Worm (Caenorhabditis elegans) whole organism, L4 larva: Measurements from ENCODE around the gene Y54G2A.52.
A peak's percentile ranks its signal among the peaks of the same experiment; 100 is the strongest.
"Not testable (repeated sequence)": the region's sequence is repeated elsewhere in the genome, so short reads cannot be mapped to it uniquely, and the experiment has no call there.

Experiments
- F10B5.3 ChIP-seq: sonication (generic microtip); optimal IDR thresholded peaks from 2 replicates; lab custom pipeline; 2016; ENCODE audit warnings: mild to moderate bottlenecking, missing genetic modification characterization, missing compliant biosample characterization
- F26F4.8 ChIP-seq: fragments of 200-800 bp; sonication (Bioruptor generic); conservative IDR thresholded peaks from 2 replicates; pipeline ENCODE4 v1.3.6; 2022; ENCODE audit warnings: missing genetic modification characterization, missing compliant biosample characterization
- F37D6.2 ChIP-seq: sonication (generic microtip); optimal IDR thresholded peaks from 2 replicates; lab custom pipeline; 2016; ENCODE audit warnings: mild to moderate bottlenecking, missing genetic modification characterization, missing compliant biosample characterization
- F49E8.2 ChIP-seq: sonication (generic microtip); optimal IDR thresholded peaks from 2 replicates; lab custom pipeline; 2016; ENCODE audit warnings: missing compliant biosample characterization, mild to moderate bottlenecking, missing genetic modification characterization, borderline replicate concordance
- R02D3.7 ChIP-seq: fragments of 150-350 bp; sonication (generic microtip); optimal IDR thresholded peaks from 3 replicates; lab custom pipeline; 2014; ENCODE audit warnings: missing biosample characterization, missing genetic modification characterization
- T26A8.4 ChIP-seq: fragments of 200-800 bp; sonication (Bioruptor generic); IDR thresholded peaks from 2 replicates; pipeline ENCODE4 v1.3.6; 2022; ENCODE audit warnings: missing genetic modification characterization, missing compliant biosample characterization
- Y48G9A.11 ChIP-seq: fragments of 200-800 bp; sonication (Bioruptor generic); IDR thresholded peaks from 2 replicates; pipeline ENCODE4 v1.3.6; 2022; ENCODE audit warnings: missing genetic modification reagents, missing genetic modification characterization, missing compliant biosample characterization
- attf-4 ChIP-seq: sonication (generic microtip); optimal IDR thresholded peaks from 3 replicates; lab custom pipeline; 2017; ENCODE audit warnings: missing biosample characterization, missing genetic modification characterization
- ceh-20 ChIP-seq: fragments of 200-800 bp; sonication (Bioruptor generic); IDR thresholded peaks from 2 replicates; pipeline ENCODE4 v1.3.6; 2022; ENCODE audit warnings: missing genetic modification reagents, missing genetic modification characterization, missing compliant biosample characterization
- ceh-82 ChIP-seq: sonication (generic microtip); optimal IDR thresholded peaks from 2 replicates; lab custom pipeline; 2017; ENCODE audit warnings: missing biosample characterization, missing genetic modification characterization
- ces-1 ChIP-seq: fragments of 150-350 bp; sonication (generic microtip); optimal IDR thresholded peaks from 4 replicates; lab custom pipeline; 2014; ENCODE audit warnings: missing biosample characterization, missing genetic modification reagents, missing genetic modification characterization
- daf-16 ChIP-seq, 3 experiments: sonication (generic microtip); optimal IDR thresholded peaks; 2 replicates each; lab custom pipeline; 2016 to 2017; ENCODE audit warnings: missing genetic modification characterization in 3 of 3, missing genetic modification reagents in 3 of 3, mild to moderate bottlenecking in 2 of 3, missing compliant biosample characterization in 2 of 3, missing biosample characterization in 1 of 3, moderate library complexity in 1 of 3
- daf-8 ChIP-seq: fragments of 200-800 bp; sonication (Bioruptor generic); IDR thresholded peaks from 2 replicates; pipeline ENCODE4 v1.3.6; 2022; ENCODE audit warnings: missing genetic modification characterization, missing compliant biosample characterization
- dmd-6 ChIP-seq: fragments of 200-800 bp; sonication (Bioruptor generic); IDR thresholded peaks from 2 replicates; pipeline ENCODE4 v1.3.6; 2022; ENCODE audit warnings: missing genetic modification reagents, missing genetic modification characterization, missing compliant biosample characterization
- dmd-8 ChIP-seq: fragments of 200-800 bp; sonication (Bioruptor generic); IDR thresholded peaks from 2 replicates; pipeline ENCODE4 v1.3.6; 2022; ENCODE audit warnings: missing genetic modification characterization, missing compliant biosample characterization
- duxl-1 ChIP-seq: sonication (generic microtip); optimal IDR thresholded peaks from 2 replicates; lab custom pipeline; 2016; ENCODE audit warnings: mild to moderate bottlenecking, missing genetic modification characterization, moderate library complexity, missing compliant biosample characterization; ENCODE audit not compliant: poor library complexity
- dve-1 ChIP-seq: sonication (generic microtip); optimal IDR thresholded peaks from 2 replicates; lab custom pipeline; 2017; ENCODE audit warnings: antibody characterized with exemption, mild to moderate bottlenecking, missing genetic modification characterization, missing compliant biosample characterization; ENCODE audit not compliant: insufficient read depth
- egl-43 ChIP-seq: fragments of 200-800 bp; sonication (Bioruptor generic); IDR thresholded peaks from 2 replicates; pipeline ENCODE4 v1.3.6; 2022; ENCODE audit warnings: missing genetic modification reagents, missing genetic modification characterization, missing compliant biosample characterization
- fkh-10 ChIP-seq: fragments of 150-350 bp; optimal IDR thresholded peaks from 2 replicates; lab custom pipeline; 2014; ENCODE audit warnings: missing biosample characterization, missing genetic modification reagents, missing genetic modification characterization
- hmg-1.1 ChIP-seq: fragments of 200-800 bp; sonication (Bioruptor generic); IDR thresholded peaks from 2 replicates; pipeline ENCODE4 v1.3.6; 2022; ENCODE audit warnings: missing genetic modification reagents, missing genetic modification characterization, missing compliant biosample characterization
- lim-7 ChIP-seq: fragments of 200-800 bp; sonication (Bioruptor generic); IDR thresholded peaks from 2 replicates; pipeline ENCODE4 v1.3.6; 2022; ENCODE audit warnings: missing genetic modification characterization, missing compliant biosample characterization
- lin-38 ChIP-seq: fragments of 200-800 bp; sonication (Bioruptor generic); IDR thresholded peaks from 2 replicates; pipeline ENCODE4 v1.3.6; 2022; ENCODE audit warnings: missing genetic modification reagents, missing genetic modification characterization, missing compliant biosample characterization
- lir-3 ChIP-seq: sonication (generic microtip); optimal IDR thresholded peaks from 2 replicates; lab custom pipeline; 2016; ENCODE audit warnings: mild to moderate bottlenecking, missing genetic modification characterization, missing compliant biosample characterization
- lsy-2 ChIP-seq, 2 experiments: fragments of 150-350 bp in 1 of 2; sonication (generic microtip) in 1 of 2; optimal IDR thresholded peaks; 2 replicates each; lab custom pipeline; 2014 to 2017; ENCODE audit warnings: missing biosample characterization in 2 of 2, missing genetic modification characterization in 2 of 2
- madf-9 ChIP-seq: fragments of 200-800 bp; sonication (Bioruptor generic); conservative IDR thresholded peaks from 2 replicates; pipeline ENCODE4 v1.3.6; 2022; ENCODE audit warnings: missing genetic modification reagents, missing genetic modification characterization, missing compliant biosample characterization
- mdl-1 ChIP-seq, 2 experiments: fragments of 150-350 bp in 1 of 2; sonication (generic microtip) in 1 of 2; optimal IDR thresholded peaks; 2 replicates each; lab custom pipeline; 2014 to 2017; ENCODE audit warnings: missing biosample characterization in 2 of 2, missing genetic modification characterization in 2 of 2
- mdt-29 ChIP-seq: fragments of 200-800 bp; sonication (Bioruptor generic); IDR thresholded peaks from 2 replicates; pipeline ENCODE4 v1.3.6; 2022; ENCODE audit warnings: missing genetic modification reagents, missing genetic modification characterization, missing compliant biosample characterization
- nhr-10 ChIP-seq: fragments of 150-350 bp; optimal IDR thresholded peaks from 2 replicates; lab custom pipeline; 2014; ENCODE audit warnings: missing biosample characterization, missing genetic modification characterization
- nhr-102 ChIP-seq: sonication (generic microtip); optimal IDR thresholded peaks from 2 replicates; lab custom pipeline; 2016; ENCODE audit warnings: mild to moderate bottlenecking, missing genetic modification characterization, moderate library complexity, missing compliant biosample characterization
- nhr-111 ChIP-seq: fragments of 200-800 bp; sonication (Bioruptor generic); optimal IDR thresholded peaks from 2 replicates; lab custom pipeline; 2018; ENCODE audit warnings: mild to moderate bottlenecking, missing genetic modification characterization, missing compliant biosample characterization
- nhr-6 ChIP-seq: fragments of 150-350 bp; optimal IDR thresholded peaks from 2 replicates; lab custom pipeline; 2014; ENCODE audit warnings: missing biosample characterization, missing genetic modification characterization
- nhr-77 ChIP-seq: fragments of 150-350 bp; optimal IDR thresholded peaks from 2 replicates; lab custom pipeline; 2014; ENCODE audit warnings: missing biosample characterization, missing genetic modification characterization
- pha-4 ChIP-seq, 2 experiments: fragments of 150-350 bp in 1 of 2; fragments of 200-800 bp in 1 of 2; sonication (Bioruptor generic) in 1 of 2; IDR thresholded peaks in 1 of 2; optimal IDR thresholded peaks in 1 of 2; 2 replicates each; pipeline versions ENCODE4 v1.3.6 to Lab custom; 2014 to 2022; ENCODE audit warnings: missing genetic modification characterization in 2 of 2, missing genetic modification reagents in 2 of 2, missing biosample characterization in 1 of 2, missing compliant biosample characterization in 1 of 2
- saeg-2 ChIP-seq: fragments of 200-800 bp; sonication (Bioruptor generic); IDR thresholded peaks from 2 replicates; pipeline ENCODE4 v1.3.6; 2022; ENCODE audit warnings: missing genetic modification reagents, missing genetic modification characterization, missing compliant biosample characterization
- skn-1 ChIP-seq: fragments of 150-350 bp; optimal IDR thresholded peaks from 2 replicates; lab custom pipeline; 2014; ENCODE audit warnings: missing biosample characterization, missing genetic modification characterization
- snpc-1.2 ChIP-seq: fragments of 200-800 bp; sonication (Bioruptor generic); IDR thresholded peaks from 2 replicates; pipeline ENCODE4 v1.3.6; 2022; ENCODE audit warnings: missing genetic modification reagents, missing genetic modification characterization, missing compliant biosample characterization
- spr-3 ChIP-seq: fragments of 200-800 bp; sonication (Bioruptor generic); optimal IDR thresholded peaks from 2 replicates; lab custom pipeline; 2018; ENCODE audit warnings: mild to moderate bottlenecking, missing genetic modification characterization, missing compliant biosample characterization
- unc-130 ChIP-seq: sonication (generic microtip); optimal IDR thresholded peaks from 2 replicates; lab custom pipeline; 2016; ENCODE audit warnings: missing genetic modification reagents, missing genetic modification characterization, missing compliant biosample characterization
- unc-39 ChIP-seq: sonication (generic microtip); optimal IDR thresholded peaks from 2 replicates; lab custom pipeline; 2017; ENCODE audit warnings: missing biosample characterization, missing genetic modification characterization
- zag-1 ChIP-seq: fragments of 150-350 bp; optimal IDR thresholded peaks from 2 replicates; lab custom pipeline; 2014; ENCODE audit warnings: missing biosample characterization, missing genetic modification characterization
- ztf-11 ChIP-seq: fragments of 150-350 bp; optimal IDR thresholded peaks from 2 replicates; lab custom pipeline; 2014; ENCODE audit warnings: missing biosample characterization, missing genetic modification characterization

Gene Y54G2A.52

ce11 chrIV:2782793-2783540, 15.5 kb downstream of the Y54G2A.52 start, which contains the start of gene Y54G2A.12:
TSS of gene Y54G2A.12 (minus strand) at chrIV:2782843.
- peak; percentile 61 for TF ChIP-seq F49E8.2 (tag; lab: Kevin White, UChicago)
- 0 out of 2 replicates have a peak, but pooled peaks have one; percentile 46 for TF ChIP-seq Y48G9A.11
- TF ChIP-seq F10B5.3 (tag; lab: Kevin White, UChicago) = no peak
- TF ChIP-seq, all 104 proteins: peak for 2

DNA sequence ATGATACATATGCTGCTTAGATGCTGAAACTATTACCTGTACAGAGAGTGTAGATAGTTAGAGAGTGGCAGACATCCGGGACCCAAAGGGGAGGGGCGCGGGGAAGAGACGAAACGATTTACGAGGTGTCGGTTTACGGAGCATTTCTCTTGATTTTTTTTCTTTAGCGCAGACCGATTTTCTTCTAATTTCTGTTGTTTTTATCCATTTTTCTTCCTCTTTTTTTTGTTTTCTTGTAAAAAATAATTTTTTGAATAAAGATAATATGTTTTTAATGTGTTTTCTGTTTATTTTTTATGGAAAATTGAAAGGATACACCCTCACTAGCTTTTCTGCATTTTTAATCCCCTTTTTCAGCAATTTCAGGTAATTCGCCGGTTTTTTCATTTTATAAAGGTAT, 20.6 kb downstream of the Y54G2A.52 start, which contains the start of gene Y54G2A.72:
Y54G2A.72 (plus strand) TSS at position 301 of the 400 bp plus-strand sequence.
- not testable (repeated sequence) for TF ChIP-seq daf-8 (GFP tag; lab: Robert Waterston, UW); spr-3 (GFP tag; lab: Kevin White, UChicago); saeg-2 (GFP tag; lab: Robert Waterston, UW)

DNA sequence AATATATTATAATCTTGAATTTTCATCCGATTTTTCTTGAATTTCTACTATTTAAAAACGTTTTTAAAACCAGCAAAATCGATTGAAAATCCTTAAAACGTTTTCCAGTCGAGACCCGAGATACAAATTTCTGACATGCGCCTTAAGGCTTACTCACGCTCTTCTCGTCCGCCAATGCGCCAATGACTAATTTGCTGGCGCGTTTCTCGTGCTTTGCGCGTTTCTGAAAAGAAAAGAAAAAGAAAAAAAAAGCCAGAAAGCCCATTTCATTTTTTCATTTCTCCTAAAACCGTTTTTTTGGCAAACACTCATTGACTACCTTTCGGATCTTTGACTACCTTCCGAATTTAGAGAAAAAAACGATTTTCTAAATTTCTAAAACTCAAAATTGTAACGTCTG, 21.8 kb downstream of the Y54G2A.52 start:
- TF ChIP-seq dmd-8 (GFP tag; lab: Robert Waterston, UW) (no peak), nhr-6 (tag; lab: Kevin White, UChicago) (no peak), Y48G9A.11 (no peak), ces-1 (no peak), lim-7 (GFP tag; lab: Robert Waterston, UW) (no peak), daf-16 (GFP tag; optimal IDR thresholded peaks at IDR 0.05; lab: Kevin White, UChicago) (no peak), daf-16 (tag; optimal IDR thresholded peaks at IDR 0.05; lab: Kevin White, UChicago) (no peak), pha-4 (GFP tag; IDR thresholded peaks at IDR 0.05; lab: Robert Waterston, UW) (no peak), pha-4 (tag; optimal IDR thresholded peaks at IDR 0.05; lab: Kevin White, UChicago) (no peak), snpc-1.2 (GFP tag; lab: Robert Waterston, UW) (no peak), unc-130 (no peak), F37D6.2 (tag; lab: Kevin White, UChicago) (no peak), daf-8 (GFP tag; lab: Robert Waterston, UW) (no peak), madf-9 (no peak), nhr-111 (no peak), nhr-102 (no peak), duxl-1 (tag; lab: Kevin White, UChicago) (no peak), lin-38 (GFP tag; lab: Robert Waterston, UW) (no peak)

DNA sequence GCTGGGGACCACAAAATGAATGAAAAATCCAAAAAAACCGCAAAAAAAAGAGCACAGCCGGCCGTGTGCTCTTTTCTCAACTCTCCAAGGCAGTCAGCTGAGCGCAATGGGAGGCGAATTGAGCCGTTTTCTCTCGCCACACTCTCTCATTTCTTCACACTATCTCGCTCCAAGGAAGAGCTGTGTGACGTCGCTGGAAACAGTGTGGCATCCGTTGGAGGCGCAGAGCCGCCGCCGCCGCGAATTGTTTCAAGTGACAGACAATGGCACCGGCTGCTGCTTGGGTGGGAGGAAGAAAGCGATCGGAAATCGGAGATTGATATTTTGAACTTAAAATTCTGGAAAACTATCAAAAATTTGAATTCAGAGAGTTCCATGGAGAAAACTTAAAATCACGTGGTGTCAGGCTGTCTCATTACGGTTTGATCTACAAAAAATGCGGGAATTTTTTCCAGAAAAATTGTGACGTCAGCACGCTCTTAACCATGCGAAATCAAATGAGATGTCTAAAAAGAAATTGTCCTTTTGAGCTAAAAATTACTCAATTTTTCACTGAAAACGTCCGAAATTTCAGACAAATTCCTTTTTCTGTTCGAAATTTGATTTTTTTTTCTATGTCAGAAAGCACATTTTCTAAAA, 22.4 kb downstream of the Y54G2A.52 start:
- 0 out of 2 replicates have a peak, but pooled peaks have one; percentile 32 for TF ChIP-seq lim-7 (GFP tag; lab: Robert Waterston, UW)
- no peak for TF ChIP-seq lsy-2 (tag; optimal IDR thresholded peaks at IDR 0.05; lab: Kevin White, UChicago)
- no peak for TF ChIP-seq mdl-1 (tag; optimal IDR thresholded peaks at IDR 0.05; lab: Kevin White, UChicago)
- TF ChIP-seq egl-43 (GFP tag; lab: Robert Waterston, UW) = peak; percentile 70; the same call in 1 of the 2 replicates
- TF ChIP-seq ceh-20 (GFP tag; lab: Robert Waterston, UW) = no peak
- TF ChIP-seq dmd-6 (GFP tag; lab: Robert Waterston, UW) = 0 out of 2 replicates have a peak, but pooled peaks have one; percentile 15
- TF ChIP-seq R02D3.7 (tag; lab: Kevin White, UChicago) = no peak
- no peak for TF ChIP-seq nhr-6 (tag; lab: Kevin White, UChicago)
- TF ChIP-seq unc-39 (tag; lab: Kevin White, UChicago) = no peak
- no peak for TF ChIP-seq nhr-77 (tag; lab: Kevin White, UChicago)
- no peak for TF ChIP-seq skn-1 (tag; lab: Kevin White, UChicago)
- no peak for TF ChIP-seq ztf-11 (tag; lab: Kevin White, UChicago)
- TF ChIP-seq saeg-2 (GFP tag; lab: Robert Waterston, UW) = no peak
- no peak for TF ChIP-seq ceh-82 (tag; lab: Kevin White, UChicago)
- TF ChIP-seq mdt-29 = no peak
- TF ChIP-seq zag-1 (tag; lab: Kevin White, UChicago) = no peak
- peak; percentile 74 for TF ChIP-seq hmg-1.1 (GFP tag; lab: Robert Waterston, UW)
- TF ChIP-seq F26F4.8 (GFP tag; lab: Robert Waterston, UW) = no peak
- no peak for TF ChIP-seq T26A8.4 (GFP tag; lab: Robert Waterston, UW)
- TF ChIP-seq Y48G9A.11 = no peak
- TF ChIP-seq nhr-10 (tag; lab: Kevin White, UChicago) = no peak
- TF ChIP-seq dve-1 (tag; lab: Kevin White, UChicago) = peak; percentile 7
- peak; percentile 5 for TF ChIP-seq fkh-10
- TF ChIP-seq attf-4 (tag; lab: Kevin White, UChicago) = no peak
- TF ChIP-seq lir-3 (tag; lab: Kevin White, UChicago) = no peak
- TF ChIP-seq spr-3 (GFP tag; lab: Kevin White, UChicago) = no peak
- TF ChIP-seq lin-38 (GFP tag; lab: Robert Waterston, UW) = no peak
- no peak for TF ChIP-seq nhr-111
